Worm (Caenorhabditis elegans) whole organism, L4 larva: ENCODE measurements around the gene nas-28.

Experiments
- D1046.2 ChIP-seq: fragments of 200-800 bp; sonication (Bioruptor generic); IDR thresholded peaks from 2 replicates; pipeline ENCODE4 v1.3.6; 2022; ENCODE audit warnings: missing genetic modification characterization, missing compliant biosample characterization
- F10B5.3 ChIP-seq: sonication (generic microtip); optimal IDR thresholded peaks from 2 replicates; lab custom pipeline; 2016; ENCODE audit warnings: mild to moderate bottlenecking, missing genetic modification characterization, missing compliant biosample characterization
- F26F4.8 ChIP-seq: fragments of 200-800 bp; sonication (Bioruptor generic); conservative IDR thresholded peaks from 2 replicates; pipeline ENCODE4 v1.3.6; 2022; ENCODE audit warnings: missing genetic modification characterization, missing compliant biosample characterization
- F37D6.2 ChIP-seq: sonication (generic microtip); optimal IDR thresholded peaks from 2 replicates; lab custom pipeline; 2016; ENCODE audit warnings: mild to moderate bottlenecking, missing genetic modification characterization, missing compliant biosample characterization
- Y105C5A.15 ChIP-seq: fragments of 200-800 bp; sonication (Bioruptor generic); IDR thresholded peaks from 2 replicates; pipeline ENCODE4 v1.3.6; 2022; ENCODE audit warnings: missing genetic modification characterization, missing compliant biosample characterization
- Y5F2A.4 ChIP-seq: fragments of 200-800 bp; sonication (Bioruptor generic); optimal IDR thresholded peaks from 2 replicates; lab custom pipeline; 2018; ENCODE audit warnings: mild to moderate bottlenecking, missing genetic modification characterization, missing compliant biosample characterization
- aha-1 ChIP-seq: fragments of 150-350 bp; peaks from one replicate; lab custom pipeline; 2014; ENCODE audit warnings: missing biosample characterization, missing genetic modification characterization
- attf-4 ChIP-seq: sonication (generic microtip); optimal IDR thresholded peaks from 3 replicates; lab custom pipeline; 2017; ENCODE audit warnings: missing biosample characterization, missing genetic modification characterization
- ceh-20 ChIP-seq: fragments of 200-800 bp; sonication (Bioruptor generic); IDR thresholded peaks from 2 replicates; pipeline ENCODE4 v1.3.6; 2022; ENCODE audit warnings: missing genetic modification reagents, missing genetic modification characterization, missing compliant biosample characterization
- ces-1 ChIP-seq: fragments of 150-350 bp; sonication (generic microtip); optimal IDR thresholded peaks from 4 replicates; lab custom pipeline; 2014; ENCODE audit warnings: missing biosample characterization, missing genetic modification reagents, missing genetic modification characterization
- cey-2 ChIP-seq: sonication (generic microtip); optimal IDR thresholded peaks from 3 replicates; lab custom pipeline; 2017; ENCODE audit warnings: missing genetic modification characterization, mild to moderate bottlenecking, missing compliant biosample characterization, antibody characterized with exemption, borderline replicate concordance; ENCODE audit not compliant: insufficient read depth
- ctbp-1 ChIP-seq: fragments of 200-800 bp; sonication (Bioruptor generic); IDR thresholded peaks from 2 replicates; pipeline ENCODE4 v1.3.6; 2022; ENCODE audit warnings: missing genetic modification reagents, missing genetic modification characterization, missing compliant biosample characterization
- daf-16 ChIP-seq, 3 experiments: sonication (generic microtip); optimal IDR thresholded peaks; 2 replicates each; lab custom pipeline; 2016 to 2017; ENCODE audit warnings: missing genetic modification characterization in 3 of 3, missing genetic modification reagents in 3 of 3, mild to moderate bottlenecking in 2 of 3, missing compliant biosample characterization in 2 of 3, missing biosample characterization in 1 of 3, moderate library complexity in 1 of 3
- daf-19 ChIP-seq: fragments of 200-800 bp; sonication (Bioruptor generic); conservative IDR thresholded peaks from 2 replicates; pipeline ENCODE4 v1.3.6; 2022; ENCODE audit warnings: missing genetic modification characterization, missing compliant biosample characterization
- dmd-6 ChIP-seq: fragments of 200-800 bp; sonication (Bioruptor generic); IDR thresholded peaks from 2 replicates; pipeline ENCODE4 v1.3.6; 2022; ENCODE audit warnings: missing genetic modification reagents, missing genetic modification characterization, missing compliant biosample characterization
- dmd-8 ChIP-seq: fragments of 200-800 bp; sonication (Bioruptor generic); IDR thresholded peaks from 2 replicates; pipeline ENCODE4 v1.3.6; 2022; ENCODE audit warnings: missing genetic modification characterization, missing compliant biosample characterization
- dmd-9 ChIP-seq: fragments of 200-800 bp; sonication (Bioruptor generic); IDR thresholded peaks from 2 replicates; pipeline ENCODE4 v1.3.6; 2022; ENCODE audit warnings: missing genetic modification reagents, missing genetic modification characterization, missing compliant biosample characterization
- dpl-1 ChIP-seq: fragments of 150-350 bp; optimal IDR thresholded peaks from 2 replicates; lab custom pipeline; 2014; ENCODE audit warnings: missing biosample characterization, missing genetic modification reagents, missing genetic modification characterization
- duxl-1 ChIP-seq: sonication (generic microtip); optimal IDR thresholded peaks from 2 replicates; lab custom pipeline; 2016; ENCODE audit warnings: mild to moderate bottlenecking, missing genetic modification characterization, moderate library complexity, missing compliant biosample characterization; ENCODE audit not compliant: poor library complexity
- egl-43 ChIP-seq: fragments of 200-800 bp; sonication (Bioruptor generic); IDR thresholded peaks from 2 replicates; pipeline ENCODE4 v1.3.6; 2022; ENCODE audit warnings: missing genetic modification reagents, missing genetic modification characterization, missing compliant biosample characterization
- fkh-10 ChIP-seq: fragments of 150-350 bp; optimal IDR thresholded peaks from 2 replicates; lab custom pipeline; 2014; ENCODE audit warnings: missing biosample characterization, missing genetic modification reagents, missing genetic modification characterization
- fos-1 ChIP-seq: fragments of 150-350 bp; optimal IDR thresholded peaks from 2 replicates; lab custom pipeline; 2014; ENCODE audit warnings: missing biosample characterization, missing genetic modification characterization
- hlh-11 ChIP-seq: fragments of 200-800 bp; sonication (Bioruptor generic); optimal IDR thresholded peaks from 2 replicates; lab custom pipeline; 2018; ENCODE audit warnings: mild to moderate bottlenecking, missing genetic modification characterization, missing compliant biosample characterization
- hlh-30 ChIP-seq: sonication (generic microtip); optimal IDR thresholded peaks from 2 replicates; lab custom pipeline; 2017; ENCODE audit warnings: antibody characterized with exemption, mild to moderate bottlenecking, missing genetic modification characterization, missing compliant biosample characterization; ENCODE audit not compliant: insufficient read depth
- jun-1 ChIP-seq: fragments of 150-350 bp; optimal IDR thresholded peaks from 2 replicates; lab custom pipeline; 2014; ENCODE audit warnings: missing biosample characterization, missing genetic modification reagents, missing genetic modification characterization
- madf-5 ChIP-seq, 2 experiments: fragments of 200-800 bp; sonication (Bioruptor generic); IDR thresholded peaks; 2 replicates each; pipeline ENCODE4 v1.3.6; 2022; ENCODE audit warnings: missing compliant biosample characterization in 2 of 2, missing genetic modification characterization in 2 of 2
- madf-9 ChIP-seq: fragments of 200-800 bp; sonication (Bioruptor generic); conservative IDR thresholded peaks from 2 replicates; pipeline ENCODE4 v1.3.6; 2022; ENCODE audit warnings: missing genetic modification reagents, missing genetic modification characterization, missing compliant biosample characterization
- mdl-1 ChIP-seq, 2 experiments: fragments of 150-350 bp in 1 of 2; sonication (generic microtip) in 1 of 2; optimal IDR thresholded peaks; 2 replicates each; lab custom pipeline; 2014 to 2017; ENCODE audit warnings: missing biosample characterization in 2 of 2, missing genetic modification characterization in 2 of 2
- mep-1 ChIP-seq: fragments of 150-350 bp; sonication (generic microtip); optimal IDR thresholded peaks from 3 replicates; lab custom pipeline; 2014; ENCODE audit warnings: missing biosample characterization, missing genetic modification characterization
- mxl-3 ChIP-seq: fragments of 200-800 bp; sonication (Bioruptor generic); optimal IDR thresholded peaks from 2 replicates; lab custom pipeline; 2018; ENCODE audit warnings: mild to moderate bottlenecking, missing genetic modification characterization, missing compliant biosample characterization
- nhr-102 ChIP-seq: sonication (generic microtip); optimal IDR thresholded peaks from 2 replicates; lab custom pipeline; 2016; ENCODE audit warnings: mild to moderate bottlenecking, missing genetic modification characterization, moderate library complexity, missing compliant biosample characterization
- php-3 ChIP-seq: fragments of 200-800 bp; sonication (Bioruptor generic); IDR thresholded peaks from 2 replicates; pipeline ENCODE4 v1.3.6; 2022; ENCODE audit warnings: missing genetic modification reagents, missing genetic modification characterization, missing compliant biosample characterization
- pqm-1 ChIP-seq: sonication (generic microtip); optimal IDR thresholded peaks from 2 replicates; lab custom pipeline; 2017; ENCODE audit warnings: missing biosample characterization, missing genetic modification characterization
- rbr-2 ChIP-seq: sonication (generic microtip); optimal IDR thresholded peaks from 2 replicates; lab custom pipeline; 2016; ENCODE audit warnings: missing genotype, missing genetic modification characterization, missing compliant biosample characterization
- set-16 ChIP-seq: fragments of 200-800 bp; sonication (Bioruptor generic); IDR thresholded peaks from 2 replicates; pipeline ENCODE4 v1.3.6; 2022; ENCODE audit warnings: missing genetic modification reagents, missing genetic modification characterization, missing compliant biosample characterization
- snpc-1.2 ChIP-seq: fragments of 200-800 bp; sonication (Bioruptor generic); IDR thresholded peaks from 2 replicates; pipeline ENCODE4 v1.3.6; 2022; ENCODE audit warnings: missing genetic modification reagents, missing genetic modification characterization, missing compliant biosample characterization
- spr-3 ChIP-seq: fragments of 200-800 bp; sonication (Bioruptor generic); optimal IDR thresholded peaks from 2 replicates; lab custom pipeline; 2018; ENCODE audit warnings: mild to moderate bottlenecking, missing genetic modification characterization, missing compliant biosample characterization
- tra-1 ChIP-seq: fragments of 200-800 bp; sonication (Bioruptor generic); IDR thresholded peaks from 2 replicates; pipeline ENCODE4 v1.3.6; 2022; ENCODE audit warnings: missing genetic modification reagents, missing genetic modification characterization, missing compliant biosample characterization
- unc-130 ChIP-seq: sonication (generic microtip); optimal IDR thresholded peaks from 2 replicates; lab custom pipeline; 2016; ENCODE audit warnings: missing genetic modification reagents, missing genetic modification characterization, missing compliant biosample characterization
- unc-39 ChIP-seq: sonication (generic microtip); optimal IDR thresholded peaks from 2 replicates; lab custom pipeline; 2017; ENCODE audit warnings: missing biosample characterization, missing genetic modification characterization
- unc-62 ChIP-seq, 3 experiments: fragments of 150-350 bp in 1 of 3; sonication (generic microtip); optimal IDR thresholded peaks in 2 of 3; peaks in 1 of 3; 1 replicate in 1 of 3; 2 replicates in 2 of 3; lab custom pipeline; 2014 to 2017; ENCODE audit warnings: missing biosample characterization in 3 of 3, missing genetic modification characterization in 3 of 3, missing genetic modification reagents in 3 of 3, missing genotype in 1 of 3
- vab-7 ChIP-seq: fragments of 200-800 bp; sonication (Bioruptor generic); IDR thresholded peaks from 2 replicates; pipeline ENCODE4 v1.3.6; 2022; ENCODE audit warnings: missing genetic modification reagents, missing genetic modification characterization, missing compliant biosample characterization
- zag-1 ChIP-seq: fragments of 150-350 bp; optimal IDR thresholded peaks from 2 replicates; lab custom pipeline; 2014; ENCODE audit warnings: missing biosample characterization, missing genetic modification characterization
- zfp-2 ChIP-seq: sonication (generic microtip); optimal IDR thresholded peaks from 2 replicates; lab custom pipeline; 2016; ENCODE audit warnings: mild to moderate bottlenecking, missing genetic modification characterization, missing compliant biosample characterization
- zfp-3 ChIP-seq: fragments of 200-800 bp; sonication (Bioruptor generic); conservative IDR thresholded peaks from 2 replicates; pipeline ENCODE4 v1.3.6; 2022; ENCODE audit warnings: missing genetic modification reagents, missing genetic modification characterization, missing compliant biosample characterization
- zip-2 ChIP-seq: fragments of 150-350 bp; optimal IDR thresholded peaks from 2 replicates; lab custom pipeline; 2014; ENCODE audit warnings: missing biosample characterization, missing genetic modification characterization
- ztf-7 ChIP-seq: fragments of 150-350 bp; optimal IDR thresholded peaks from 2 replicates; lab custom pipeline; 2014; ENCODE audit warnings: missing biosample characterization, missing genetic modification characterization

The nas-28 gene

DNA sequence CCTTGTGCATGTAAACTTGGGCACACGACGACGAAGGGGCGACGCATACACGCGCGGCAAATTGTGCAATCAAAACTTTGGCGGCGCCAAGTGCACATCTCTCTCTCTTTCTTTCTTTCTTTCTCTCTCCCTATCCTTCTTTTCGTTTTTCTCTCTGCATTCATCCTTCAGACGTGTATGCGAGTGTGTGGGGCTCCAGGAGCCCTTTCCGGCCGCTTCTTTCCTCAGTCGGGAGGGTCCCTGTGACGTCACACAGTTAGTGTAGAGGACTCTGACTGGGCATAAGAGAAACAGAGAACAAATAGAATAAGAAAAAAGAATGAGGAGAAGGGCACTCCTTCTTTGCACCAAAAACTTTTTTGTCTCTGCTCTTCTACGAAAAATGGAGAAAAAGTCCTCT is 45.6 kb downstream of the nas-28 start (continued):
- TF ChIP-seq dmd-6 (GFP tag; lab: Robert Waterston, UW): peak; percentile 49
- peak; percentile 80 for TF ChIP-seq rbr-2 (tag; lab: Kevin White, UChicago)
- TF ChIP-seq F37D6.2 (tag; lab: Kevin White, UChicago): peak; percentile 73
- no peak for TF ChIP-seq zfp-3 (GFP tag; lab: Robert Waterston, UW)
- peak; percentile 85 for TF ChIP-seq aha-1
- TF ChIP-seq duxl-1 (tag; lab: Kevin White, UChicago): no peak
- TF ChIP-seq cey-2: no peak
- TF ChIP-seq daf-16 (GFP tag; optimal IDR thresholded peaks at IDR 0.05; lab: Kevin White, UChicago): no peak
- TF ChIP-seq daf-16 (tag; optimal IDR thresholded peaks at IDR 0.05; lab: Kevin White, UChicago): no peak
- peak; percentile 86 for TF ChIP-seq fkh-10 (GFP tag; lab: Kevin White, UChicago)
- no peak for TF ChIP-seq unc-130
- no peak for TF ChIP-seq daf-19 (GFP tag; lab: Robert Waterston, UW)
- TF ChIP-seq F10B5.3 (tag; lab: Kevin White, UChicago): no peak
- peak; percentile 10 for TF ChIP-seq ces-1
- peak; percentile 72; the same call in 1 of the 2 replicates for TF ChIP-seq tra-1
- TF ChIP-seq zag-1 (tag; lab: Kevin White, UChicago): peak; percentile 40
- TF ChIP-seq nhr-102 (tag; lab: Kevin White, UChicago): no peak
- no peak for TF ChIP-seq jun-1 (tag; lab: Kevin White, UChicago)
- TF ChIP-seq Y105C5A.15 (GFP tag; lab: Robert Waterston, UW): no peak
- peak; percentile 4 for TF ChIP-seq mxl-3 (GFP tag; lab: Kevin White, UChicago)
- no peak for TF ChIP-seq pqm-1 (tag; lab: Kevin White, UChicago)
- no peak for TF ChIP-seq Y5F2A.4 (GFP tag; lab: Kevin White, UChicago)
- TF ChIP-seq F26F4.8 (GFP tag; lab: Robert Waterston, UW): no peak
- TF ChIP-seq vab-7: no peak
- no peak for TF ChIP-seq unc-39 (tag; lab: Kevin White, UChicago)
- TF ChIP-seq dmd-9 (GFP tag; lab: Robert Waterston, UW): 0 out of 2 replicates have a peak, but pooled peaks have one; percentile 4
- no peak for TF ChIP-seq zip-2 (tag; lab: Kevin White, UChicago)
- TF ChIP-seq madf-9 (GFP tag; lab: Robert Waterston, UW): no peak
- TF ChIP-seq set-16 (GFP tag; lab: Robert Waterston, UW): peak; percentile 75
- no peak for TF ChIP-seq ztf-7 (tag; lab: Kevin White, UChicago)
- 0 out of 2 replicates have a peak, but pooled peaks have one; percentile 51 for TF ChIP-seq ceh-20
- TF ChIP-seq ctbp-1 (GFP tag; lab: Robert Waterston, UW): peak; percentile 91
- TF ChIP-seq dpl-1: no peak
- no peak for TF ChIP-seq snpc-1.2
- no peak for TF ChIP-seq madf-5 (GFP tag; IDR thresholded peaks at IDR 0.05; lab: Robert Waterston, UW)
- TF ChIP-seq mdl-1 (tag; optimal IDR thresholded peaks at IDR 0.05; lab: Kevin White, UChicago): peak; percentile 29 to 58
- no peak for TF ChIP-seq attf-4
- TF ChIP-seq, all 104 proteins: peak for 26

DNA sequence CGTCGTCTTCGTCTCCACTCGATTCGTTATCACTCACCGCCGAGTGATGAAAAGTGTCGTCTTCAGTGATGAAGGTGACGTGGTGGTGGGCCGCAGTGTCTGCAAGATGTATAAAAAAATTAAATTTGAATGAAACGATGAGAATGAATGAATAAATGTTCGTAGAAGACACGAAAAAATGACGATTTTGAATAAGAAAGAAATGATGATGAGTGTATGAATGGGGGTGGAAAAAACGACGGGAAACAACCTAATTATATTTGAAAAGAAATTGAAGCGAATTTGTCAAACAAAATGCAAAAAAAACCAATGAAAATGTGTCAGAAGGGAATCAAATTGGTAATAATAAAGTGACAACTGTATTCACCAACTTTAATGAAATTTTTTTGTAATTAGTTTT is 46.8 kb downstream of the nas-28 start, which contains the start of gene mvk-1:
TSS of gene mvk-1 (minus strand) at position 101 of the 400 bp plus-strand sequence.
- no peak for TF ChIP-seq D1046.2 (GFP tag; lab: Robert Waterston, UW)

DNA sequence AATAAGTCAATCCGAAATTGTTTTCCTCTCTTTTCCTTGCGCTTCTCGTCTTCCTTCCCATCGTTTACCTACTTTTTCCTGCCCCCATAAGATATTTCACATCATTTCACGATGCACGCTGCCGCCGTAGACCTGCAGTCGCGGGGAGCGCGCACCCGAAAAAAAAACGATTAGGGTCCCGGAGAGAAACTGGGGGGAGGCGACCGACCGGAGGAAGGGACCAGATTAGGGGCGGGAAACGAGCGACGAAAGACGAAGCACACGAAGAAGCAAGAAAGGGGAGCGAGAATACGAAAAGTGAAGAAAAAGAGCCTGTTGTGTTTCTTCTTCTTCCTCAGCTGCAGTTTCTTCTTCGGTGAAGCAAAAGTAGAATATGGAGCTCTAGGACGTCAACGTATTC is 47.8 kb downstream of the nas-28 start:
- no peak for TF ChIP-seq spr-3
- TF ChIP-seq mep-1 (tag; lab: Kevin White, UChicago): peak; percentile 69
- 0 out of 2 replicates have a peak, but pooled peaks have one; percentile 7 for TF ChIP-seq dmd-8 (GFP tag; lab: Robert Waterston, UW)
- no peak for TF ChIP-seq duxl-1 (tag; lab: Kevin White, UChicago)
- peak; percentile 5 for TF ChIP-seq ces-1
- TF ChIP-seq zfp-2 (tag; lab: Kevin White, UChicago): no peak
- TF ChIP-seq mdl-1 (tag; optimal IDR thresholded peaks at IDR 0.05; lab: Kevin White, UChicago): peak in 1 of 2 experiments; percentile 18
- TF ChIP-seq egl-43 (GFP tag; lab: Robert Waterston, UW): peak; percentile 29; the same call in 1 of the 2 replicates
- TF ChIP-seq madf-5 (GFP tag; IDR thresholded peaks at IDR 0.05; lab: Robert Waterston, UW): no peak
- peak; percentile 57 for TF ChIP-seq F37D6.2 (tag; lab: Kevin White, UChicago)
- no peak for TF ChIP-seq D1046.2 (GFP tag; lab: Robert Waterston, UW)
- peak; percentile 18 for TF ChIP-seq rbr-2 (tag; lab: Kevin White, UChicago)
- peak; percentile 67; the same call in 1 of the 2 replicates for TF ChIP-seq ctbp-1 (GFP tag; lab: Robert Waterston, UW)
- TF ChIP-seq hlh-11 (tag; lab: Kevin White, UChicago): peak; percentile 9
- no peak for TF ChIP-seq fos-1
- peak; percentile 68 for TF ChIP-seq aha-1
- TF ChIP-seq unc-62 (GFP tag; optimal IDR thresholded peaks at IDR 0.05 in 1 of 2; lab: Kevin White, UChicago): peak in 1 of 2 experiments; percentile 93
- TF ChIP-seq unc-62 (tag; optimal IDR thresholded peaks at IDR 0.05; lab: Kevin White, UChicago): no peak
- no peak for TF ChIP-seq php-3 (GFP tag; lab: Robert Waterston, UW)
- no peak for TF ChIP-seq hlh-30 (tag; lab: Kevin White, UChicago)
